Fruit fly (Drosophila melanogaster) whole organism, embryonic: ENCODE measurements around the gene CG11147.

ENCODE experiments used
- CG34422 ChIP-seq: fragments of 200-800 bp; sonication (Bioruptor generic); IDR thresholded peaks from 3 replicates; pipeline ENCODE4 v1.3.6; 2022; ENCODE audit warnings: missing biosample characterization, missing genetic modification characterization
- CG3838 ChIP-seq: fragments of 200-800 bp; sonication (Bioruptor generic); optimal IDR thresholded peaks from 3 replicates; lab custom pipeline; 2016; ENCODE audit warnings: missing biosample characterization, missing genetic modification characterization
- CG6654 ChIP-seq: fragments of 200-800 bp; sonication (Bioruptor generic); optimal IDR thresholded peaks from 2 replicates; lab custom pipeline; 2017; ENCODE audit warnings: missing biosample characterization, mild to moderate bottlenecking, missing genetic modification characterization
- CG8924 ChIP-seq: fragments of 200-800 bp; optimal IDR thresholded peaks from 3 replicates; lab custom pipeline; 2019; ENCODE audit warnings: missing biosample characterization, mild to moderate bottlenecking, missing genetic modification characterization, moderate library complexity
- HHEX ChIP-seq: fragments of 200-800 bp; sonication (Bioruptor generic); optimal IDR thresholded peaks from 3 replicates; lab custom pipeline; 2017; ENCODE audit warnings: missing biosample characterization, mild to moderate bottlenecking, missing genetic modification characterization, missing genetic modification reagents
- ems ChIP-seq: fragments of 200-800 bp; sonication (Bioruptor generic); optimal IDR thresholded peaks from 3 replicates; lab custom pipeline; 2016; ENCODE audit warnings: missing biosample characterization, missing genetic modification characterization
- fu2 ChIP-seq: fragments of 200-800 bp; sonication (Bioruptor generic); optimal IDR thresholded peaks from 2 replicates; lab custom pipeline; 2016; ENCODE audit warnings: missing biosample characterization, missing genetic modification characterization
- jing ChIP-seq: fragments of 200-800 bp; sonication (Bioruptor generic); optimal IDR thresholded peaks from 2 replicates; lab custom pipeline; 2018; ENCODE audit warnings: missing biosample characterization, mild to moderate bottlenecking, missing genetic modification characterization
- luna ChIP-seq: fragments of 200-800 bp; sonication (Bioruptor generic); optimal IDR thresholded peaks from 2 replicates; lab custom pipeline; 2016; ENCODE audit warnings: missing biosample characterization, missing genetic modification characterization
- pros ChIP-seq: fragments of 200-800 bp; sonication (Bioruptor generic); optimal IDR thresholded peaks from 3 replicates; lab custom pipeline; 2019; ENCODE audit warnings: missing biosample characterization, mild to moderate bottlenecking, missing genetic modification characterization, moderate library complexity
- repo ChIP-seq: fragments of 200-800 bp; sonication (Bioruptor generic); optimal IDR thresholded peaks from 2 replicates; lab custom pipeline; 2016; ENCODE audit warnings: missing biosample characterization, missing genetic modification characterization
- salm ChIP-seq: fragments of 200-800 bp; sonication (Bioruptor generic); optimal IDR thresholded peaks from 2 replicates; lab custom pipeline; 2018; ENCODE audit warnings: missing biosample characterization, mild to moderate bottlenecking, missing genetic modification characterization

- no peak for TF ChIP-seq CG3838 (GFP tag; lab: Kevin White, UChicago)
- TF ChIP-seq CG8924 (tag; lab: Kevin White, UChicago), result no peak
- TF ChIP-seq pros (GFP tag; lab: Kevin White, UChicago), result no peak
- TF ChIP-seq CG6654 (GFP tag; lab: Kevin White, UChicago), result no peak
- TF ChIP-seq CG34422 (GFP tag; lab: Robert Waterston, UW), result no peak
- TF ChIP-seq repo, result no peak
- TF ChIP-seq jing (GFP tag; lab: Kevin White, UChicago), result no peak
- no peak for TF ChIP-seq fu2
- TF ChIP-seq ems (GFP tag; lab: Kevin White, UChicago), result no peak
- TF ChIP-seq luna (GFP tag; lab: Kevin White, UChicago), result no peak
- TF ChIP-seq salm, result no peak
- no peak for TF ChIP-seq HHEX
Observed at dm6 chr2L:5726049-5726448, 15.0 kb downstream of the CG11147 start.
